Worm (Caenorhabditis elegans) whole organism, young adult: ENCODE measurements around the gene nex-1.
A peak's percentile ranks its signal among the peaks of the same experiment; 100 is the strongest.

Experiments used
- B0035.1 ChIP-seq: sonication (generic microtip); optimal IDR thresholded peaks from 2 replicates; lab custom pipeline; 2016; ENCODE audit warnings: missing genetic modification characterization, mild to moderate bottlenecking, missing compliant biosample characterization, missing genotype, missing genetic modification reagents
- B0261.1 ChIP-seq: sonication (generic microtip); optimal IDR thresholded peaks from 2 replicates; lab custom pipeline; 2016; ENCODE audit warnings: mild to moderate bottlenecking, missing genetic modification characterization, moderate library complexity, missing compliant biosample characterization
- C06A6.2 ChIP-seq: fragments of 200-800 bp; sonication (Bioruptor generic); conservative IDR thresholded peaks from 2 replicates; pipeline ENCODE4 v1.3.6; 2022; ENCODE audit warnings: missing genetic modification characterization, missing compliant biosample characterization
- F10E7.11 ChIP-seq: sonication (generic microtip); optimal IDR thresholded peaks from 2 replicates; lab custom pipeline; 2017; ENCODE audit warnings: mild to moderate bottlenecking, missing genetic modification characterization, moderate library complexity, missing compliant biosample characterization
- F23B12.7 ChIP-seq: sonication (generic microtip); optimal IDR thresholded peaks from 2 replicates; lab custom pipeline; 2017; ENCODE audit warnings: missing genetic modification characterization, mild to moderate bottlenecking, missing compliant biosample characterization, antibody characterized with exemption, moderate library complexity; ENCODE audit not compliant: insufficient read depth
- F33H1.4 ChIP-seq: fragments of 200-800 bp; sonication (Bioruptor generic); IDR thresholded peaks from 2 replicates; pipeline ENCODE4 v1.3.6; 2022; ENCODE audit warnings: missing genetic modification reagents, missing genetic modification characterization, missing compliant biosample characterization
- F39B2.1 ChIP-seq: fragments of 200-800 bp; sonication (Bioruptor generic); IDR thresholded peaks from 2 replicates; pipeline ENCODE4 v1.3.6; 2022; ENCODE audit warnings: missing genetic modification reagents, missing genetic modification characterization, missing compliant biosample characterization
- K11D2.4 ChIP-seq: fragments of 200-800 bp; sonication (Bioruptor generic); IDR thresholded peaks from 2 replicates; pipeline ENCODE4 v1.3.6; 2022; ENCODE audit warnings: missing genetic modification reagents, missing genetic modification characterization, missing compliant biosample characterization
- T07F8.4 ChIP-seq: sonication (generic microtip); optimal IDR thresholded peaks from 2 replicates; lab custom pipeline; 2016; ENCODE audit warnings: mild to moderate bottlenecking, missing genetic modification characterization, moderate library complexity, missing compliant biosample characterization
- T26A5.8 ChIP-seq: sonication (generic microtip); optimal IDR thresholded peaks from 2 replicates; lab custom pipeline; 2016; ENCODE audit warnings: missing genetic modification characterization, missing compliant biosample characterization
- Y79H2A.3 ChIP-seq: fragments of 200-800 bp; sonication (Bioruptor generic); conservative IDR thresholded peaks from 2 replicates; pipeline ENCODE4 v1.3.6; 2022; ENCODE audit warnings: missing genetic modification reagents, missing genetic modification characterization, missing compliant biosample characterization
- ZK185.1 ChIP-seq: sonication (generic microtip); optimal IDR thresholded peaks from 2 replicates; lab custom pipeline; 2016; ENCODE audit warnings: mild to moderate bottlenecking, missing genetic modification characterization, missing compliant biosample characterization; ENCODE audit not compliant: poor library complexity, severe bottlenecking
- akir-1 ChIP-seq: fragments of 200-800 bp; sonication (Bioruptor generic); optimal IDR thresholded peaks from 2 replicates; lab custom pipeline; 2018; ENCODE audit warnings: mild to moderate bottlenecking, missing genetic modification characterization, moderate library complexity, missing compliant biosample characterization
- aptf-2 ChIP-seq: fragments of 200-800 bp; sonication (Bioruptor generic); conservative IDR thresholded peaks from 2 replicates; pipeline ENCODE4 v1.3.6; 2022; ENCODE audit warnings: missing genetic modification reagents, missing genetic modification characterization, missing compliant biosample characterization
- aptf-3 ChIP-seq: fragments of 200-800 bp; sonication (Bioruptor generic); IDR thresholded peaks from 2 replicates; pipeline ENCODE4 v1.3.6; 2022; ENCODE audit warnings: missing genetic modification characterization, missing compliant biosample characterization
- attf-5 ChIP-seq: fragments of 200-800 bp; sonication (Bioruptor generic); optimal IDR thresholded peaks from 2 replicates; lab custom pipeline; 2018; ENCODE audit warnings: mild to moderate bottlenecking, missing genetic modification characterization, missing compliant biosample characterization
- ccch-3 ChIP-seq: fragments of 200-800 bp; sonication (Bioruptor generic); optimal IDR thresholded peaks from 2 replicates; lab custom pipeline; 2018; ENCODE audit warnings: mild to moderate bottlenecking, missing genetic modification characterization, missing compliant biosample characterization
- cebp-2 ChIP-seq: fragments of 200-800 bp; sonication (Bioruptor generic); IDR thresholded peaks from 2 replicates; pipeline ENCODE4 v1.3.6; 2022; ENCODE audit warnings: missing genetic modification characterization, missing compliant biosample characterization
- ceh-91 ChIP-seq: fragments of 200-800 bp; sonication (Bioruptor generic); IDR thresholded peaks from 2 replicates; pipeline ENCODE4 v1.3.6; 2022; ENCODE audit warnings: missing genetic modification reagents, missing genetic modification characterization, missing compliant biosample characterization
- chd-7 ChIP-seq: sonication (generic microtip); optimal IDR thresholded peaks from 2 replicates; lab custom pipeline; 2016; ENCODE audit warnings: mild to moderate bottlenecking, missing genetic modification characterization, moderate library complexity, missing compliant biosample characterization
- die-1 ChIP-seq: sonication (generic microtip); optimal IDR thresholded peaks from 2 replicates; lab custom pipeline; 2016; ENCODE audit warnings: missing genotype, mild to moderate bottlenecking, missing genetic modification characterization, missing compliant biosample characterization
- dpff-1 ChIP-seq: sonication (generic microtip); optimal IDR thresholded peaks from 2 replicates; lab custom pipeline; 2017; ENCODE audit warnings: mild to moderate bottlenecking, missing genetic modification characterization, missing compliant biosample characterization
- dpl-1 ChIP-seq: fragments of 150-350 bp; optimal IDR thresholded peaks from 2 replicates; lab custom pipeline; 2014; ENCODE audit warnings: missing biosample characterization, missing genetic modification reagents, missing genetic modification characterization
- efl-1 ChIP-seq: fragments of 150-350 bp; optimal IDR thresholded peaks from 2 replicates; lab custom pipeline; 2014; ENCODE audit warnings: missing biosample characterization, missing genetic modification reagents, missing genetic modification characterization
- egl-18 ChIP-seq: fragments of 200-800 bp; sonication (Bioruptor generic); IDR thresholded peaks from 2 replicates; pipeline ENCODE4 v1.3.6; 2022; ENCODE audit warnings: missing genetic modification reagents, missing genetic modification characterization, missing compliant biosample characterization
- egrh-3 ChIP-seq: fragments of 200-800 bp; sonication (Bioruptor generic); IDR thresholded peaks from 2 replicates; pipeline ENCODE4 v1.3.6; 2022; ENCODE audit warnings: missing genetic modification reagents, missing genetic modification characterization, missing compliant biosample characterization
- ets-4 ChIP-seq: fragments of 200-800 bp; sonication (Bioruptor generic); optimal IDR thresholded peaks from 2 replicates; lab custom pipeline; 2018; ENCODE audit warnings: mild to moderate bottlenecking, missing genetic modification characterization, missing compliant biosample characterization
- hmg-1.2 ChIP-seq: fragments of 200-800 bp; sonication (Bioruptor generic); IDR thresholded peaks from 2 replicates; pipeline ENCODE4 v1.3.6; 2022; ENCODE audit warnings: missing genetic modification reagents, missing genetic modification characterization, missing compliant biosample characterization
- hsf-1 ChIP-seq: fragments of 200-800 bp; sonication (Bioruptor generic); IDR thresholded peaks from 2 replicates; pipeline ENCODE4 v1.3.6; 2022; ENCODE audit warnings: missing genetic modification reagents, missing genetic modification characterization, missing compliant biosample characterization
- lin-35 ChIP-seq, 3 experiments: fragments of 150-350 bp in 2 of 3; sonication (generic microtip) in 1 of 3; optimal IDR thresholded peaks; 2 replicates each; lab custom pipeline; 2014 to 2018; ENCODE audit warnings: missing biosample characterization in 3 of 3, missing genetic modification characterization in 3 of 3, missing genetic modification reagents in 3 of 3
- lir-1 ChIP-seq: fragments of 200-800 bp; sonication (Bioruptor generic); conservative IDR thresholded peaks from 2 replicates; pipeline ENCODE4 v1.3.6; 2022; ENCODE audit warnings: missing genetic modification reagents, missing genetic modification characterization, missing compliant biosample characterization
- madf-10 ChIP-seq: sonication (generic microtip); optimal IDR thresholded peaks from 2 replicates; lab custom pipeline; 2016; ENCODE audit warnings: mild to moderate bottlenecking, missing genetic modification characterization, missing compliant biosample characterization
- nfyb-1 ChIP-seq: fragments of 200-800 bp; sonication (Bioruptor generic); IDR thresholded peaks from 2 replicates; pipeline ENCODE4 v1.3.6; 2022; ENCODE audit warnings: missing genetic modification reagents, missing genetic modification characterization, missing compliant biosample characterization
- nhr-80 ChIP-seq: sonication (generic microtip); optimal IDR thresholded peaks from 2 replicates; lab custom pipeline; 2016; ENCODE audit warnings: missing genetic modification characterization, missing compliant biosample characterization
- rec-8 ChIP-seq, 2 experiments: sonication (generic microtip); optimal IDR thresholded peaks; 2 replicates each; lab custom pipeline; 2016; ENCODE audit warnings: mild to moderate bottlenecking in 2 of 2, missing genetic modification characterization in 2 of 2, missing genetic modification reagents in 2 of 2, missing genotype in 2 of 2, missing biosample characterization in 1 of 2, missing compliant biosample characterization in 1 of 2, moderate library complexity in 1 of 2
- rpc-1 ChIP-seq, 2 experiments: fragments of 150-350 bp in 1 of 2; sonication (generic microtip) in 1 of 2; optimal IDR thresholded peaks; 2 replicates each; lab custom pipeline; 2014 to 2018; ENCODE audit warnings: missing biosample characterization in 1 of 2, missing genetic modification characterization in 1 of 2, missing genetic modification reagents in 1 of 2, missing genotype in 1 of 2
- snpc-1.1 ChIP-seq: sonication (generic microtip); optimal IDR thresholded peaks from 2 replicates; lab custom pipeline; 2017; ENCODE audit warnings: missing genetic modification characterization, mild to moderate bottlenecking, missing compliant biosample characterization, antibody characterized with exemption, moderate library complexity, missing genotype, missing genetic modification reagents; ENCODE audit not compliant: insufficient read depth
- snpc-1.3 ChIP-seq: sonication (generic microtip); optimal IDR thresholded peaks from 2 replicates; lab custom pipeline; 2017; ENCODE audit warnings: missing genetic modification characterization, mild to moderate bottlenecking, missing compliant biosample characterization, antibody characterized with exemption, moderate library complexity, missing genotype, missing genetic modification reagents; ENCODE audit not compliant: insufficient read depth
- sptf-2 ChIP-seq: fragments of 200-800 bp; sonication (Bioruptor generic); optimal IDR thresholded peaks from 2 replicates; lab custom pipeline; 2018; ENCODE audit warnings: mild to moderate bottlenecking, missing genetic modification characterization, missing compliant biosample characterization
- tbp1 ChIP-seq: fragments of 200-800 bp; sonication (Bioruptor generic); optimal IDR thresholded peaks from 2 replicates; lab custom pipeline; 2018; ENCODE audit warnings: mild to moderate bottlenecking, missing genetic modification characterization, missing compliant biosample characterization
- tbx-9 ChIP-seq: sonication (generic microtip); optimal IDR thresholded peaks from 2 replicates; lab custom pipeline; 2016; ENCODE audit warnings: borderline replicate concordance, missing genetic modification characterization, inconsistent platforms, missing compliant biosample characterization
- xnd-1 ChIP-seq: sonication (generic microtip); optimal IDR thresholded peaks from 2 replicates; lab custom pipeline; 2016; ENCODE audit warnings: missing genotype, missing genetic modification reagents, missing genetic modification characterization, missing compliant biosample characterization
- ztf-22 ChIP-seq: fragments of 200-800 bp; sonication (Bioruptor generic); optimal IDR thresholded peaks from 2 replicates; lab custom pipeline; 2018; ENCODE audit warnings: mild to moderate bottlenecking, missing genetic modification characterization, moderate library complexity, missing compliant biosample characterization
- ztf-25 ChIP-seq: fragments of 200-800 bp; sonication (Bioruptor generic); IDR thresholded peaks from 2 replicates; pipeline ENCODE4 v1.3.6; 2022; ENCODE audit warnings: missing genetic modification reagents, missing genetic modification characterization, missing compliant biosample characterization
- ztf-26 ChIP-seq: sonication (generic microtip); optimal IDR thresholded peaks from 2 replicates; lab custom pipeline; 2017; ENCODE audit warnings: missing genetic modification characterization, missing compliant biosample characterization
- ztf-28 ChIP-seq: fragments of 200-800 bp; sonication (Bioruptor generic); IDR thresholded peaks from 2 replicates; pipeline ENCODE4 v1.3.6; 2022; ENCODE audit warnings: missing genetic modification reagents, missing genetic modification characterization, missing compliant biosample characterization
- ztf-3 ChIP-seq: fragments of 200-800 bp; sonication (Bioruptor generic); optimal IDR thresholded peaks from 2 replicates; lab custom pipeline; 2018; ENCODE audit warnings: mild to moderate bottlenecking, missing genetic modification characterization, missing compliant biosample characterization
- ztf-6 ChIP-seq: fragments of 200-800 bp; sonication (Bioruptor generic); IDR thresholded peaks from 2 replicates; pipeline ENCODE4 v1.3.6; 2022; ENCODE audit warnings: missing genetic modification reagents, missing genetic modification characterization, missing compliant biosample characterization

The nex-1 gene

DNA sequence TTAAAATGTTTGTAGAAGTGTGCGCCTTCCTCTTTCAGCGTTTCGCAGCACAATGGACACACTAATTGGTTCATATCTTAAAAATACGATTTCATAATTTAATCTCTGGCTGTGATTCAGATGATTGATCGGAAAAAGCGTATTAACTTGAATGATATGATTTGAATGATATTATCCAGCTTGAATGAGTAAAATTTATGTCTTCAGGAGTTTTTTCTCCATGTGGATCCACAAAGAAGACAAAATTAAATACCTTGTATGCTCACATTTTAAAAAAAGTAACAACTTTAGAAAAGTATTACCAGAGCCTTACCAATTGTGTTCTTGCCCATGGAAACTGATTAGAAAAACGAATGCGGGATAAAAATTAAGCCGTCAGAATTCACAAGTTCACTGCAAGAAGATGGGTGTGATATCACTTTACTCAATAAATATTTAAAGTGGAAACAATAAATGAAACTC is 48.0 kb downstream of the nex-1 start, which contains the start of gene ztf-8:
Gene ztf-8, minus strand, starts transcription at position 76 of the 462 bp plus-strand sequence.
- no peak for TF ChIP-seq B0035.1 (tag; lab: Kevin White, UChicago)
- TF ChIP-seq egrh-3 (GFP tag; lab: Robert Waterston, UW): no peak
- TF ChIP-seq lir-1 (GFP tag; lab: Robert Waterston, UW): no peak
- TF ChIP-seq T26A5.8: peak; percentile 30
- TF ChIP-seq cebp-2 (GFP tag; lab: Robert Waterston, UW): no peak
- TF ChIP-seq ztf-22: no peak
- no peak; the same call in 1 of the 2 replicates for TF ChIP-seq F33H1.4 (GFP tag; lab: Robert Waterston, UW)
- peak; percentile 13 for TF ChIP-seq tbp1
- TF ChIP-seq attf-5 (GFP tag; lab: Kevin White, UChicago): no peak
- TF ChIP-seq lin-35 (GFP tag; optimal IDR thresholded peaks at IDR 0.05; lab: Kevin White, UChicago): peak in 1 of 3 experiments; percentile 22
- 0 out of 2 replicates have a peak, but pooled peaks have one; percentile 22 for TF ChIP-seq aptf-3 (GFP tag; lab: Robert Waterston, UW)
- TF ChIP-seq akir-1 (GFP tag; lab: Kevin White, UChicago): no peak
- no peak for TF ChIP-seq ztf-6 (GFP tag; lab: Robert Waterston, UW)
- TF ChIP-seq egl-18 (GFP tag; lab: Robert Waterston, UW): no peak
- peak; percentile 18; the same call in 1 of the 2 replicates for TF ChIP-seq hmg-1.2
- peak; percentile 52; the same call in 1 of the 2 replicates for TF ChIP-seq hsf-1 (GFP tag; lab: Robert Waterston, UW)
- TF ChIP-seq F39B2.1 (GFP tag; lab: Robert Waterston, UW): no peak
- TF ChIP-seq F23B12.7 (tag; lab: Kevin White, UChicago): no peak
- TF ChIP-seq Y79H2A.3 (GFP tag; lab: Robert Waterston, UW): no peak
- TF ChIP-seq xnd-1: no peak
- no peak for TF ChIP-seq sptf-2 (GFP tag; lab: Kevin White, UChicago)
- TF ChIP-seq die-1 (tag; lab: Kevin White, UChicago): peak; percentile 32
- TF ChIP-seq ceh-91 (GFP tag; lab: Robert Waterston, UW): no peak
- TF ChIP-seq B0261.1 (tag; lab: Kevin White, UChicago): peak; percentile 2
- peak; percentile 54 for TF ChIP-seq snpc-1.1 (tag; lab: Kevin White, UChicago)
- no peak for TF ChIP-seq C06A6.2 (GFP tag; lab: Robert Waterston, UW)
- no peak for TF ChIP-seq T07F8.4 (tag; lab: Kevin White, UChicago)
- TF ChIP-seq snpc-1.3 (tag; lab: Kevin White, UChicago): no peak
- no peak for TF ChIP-seq F10E7.11 (tag; lab: Kevin White, UChicago)
- TF ChIP-seq tbx-9 (tag; lab: Kevin White, UChicago): no peak
- peak; percentile 12 for TF ChIP-seq ztf-26
- TF ChIP-seq nfyb-1 (GFP tag; lab: Robert Waterston, UW): 0 out of 2 replicates have a peak, but pooled peaks have one; percentile 27
- TF ChIP-seq rpc-1 (optimal IDR thresholded peaks at IDR 0.05; lab: Kevin White, UChicago): no peak
- no peak for TF ChIP-seq rpc-1 (tag; optimal IDR thresholded peaks at IDR 0.05; lab: Kevin White, UChicago)
- no peak for TF ChIP-seq madf-10 (tag; lab: Kevin White, UChicago)
- no peak for TF ChIP-seq ets-4 (GFP tag; lab: Kevin White, UChicago)
- TF ChIP-seq aptf-2: no peak
- peak; percentile 41 for TF ChIP-seq dpff-1 (tag; lab: Kevin White, UChicago)
- no peak for TF ChIP-seq chd-7 (tag; lab: Kevin White, UChicago)
- TF ChIP-seq ztf-25 (GFP tag; lab: Robert Waterston, UW): no peak
- no peak for TF ChIP-seq rec-8 (tag; optimal IDR thresholded peaks at IDR 0.05; lab: Kevin White, UChicago)
- TF ChIP-seq ztf-3 (GFP tag; lab: Kevin White, UChicago): no peak
- no peak for TF ChIP-seq ccch-3 (GFP tag; lab: Kevin White, UChicago)
- TF ChIP-seq nhr-80: no peak
- TF ChIP-seq K11D2.4 (GFP tag; lab: Robert Waterston, UW): no peak
- no peak for TF ChIP-seq dpl-1
- no peak for TF ChIP-seq ztf-28
- no peak for TF ChIP-seq ZK185.1 (tag; lab: Kevin White, UChicago)
- no peak for TF ChIP-seq efl-1 (GFP tag; lab: Kevin White, UChicago)
